Worm (Caenorhabditis elegans) whole organism, L4/young adult: ENCODE results near the gene ZK1248.19.
A peak's percentile ranks its signal among the peaks of the same experiment; 100 is the strongest.

Experiments used
- W03F9.2 ChIP-seq: fragments of 150-350 bp; optimal IDR thresholded peaks from 2 replicates; lab custom pipeline; 2014; ENCODE audit warnings: missing biosample characterization, missing genetic modification characterization
- dao-5 ChIP-seq: sonication (generic microtip); optimal IDR thresholded peaks from 2 replicates; lab custom pipeline; 2016; ENCODE audit warnings: missing genotype, missing genetic modification characterization, moderate library complexity, missing compliant biosample characterization
- him-1 ChIP-seq: sonication (generic microtip); optimal IDR thresholded peaks from 2 replicates; lab custom pipeline; 2016; ENCODE audit warnings: missing genotype, missing genetic modification reagents, missing genetic modification characterization, missing compliant biosample characterization

ZK1248.19 gene

DNA sequence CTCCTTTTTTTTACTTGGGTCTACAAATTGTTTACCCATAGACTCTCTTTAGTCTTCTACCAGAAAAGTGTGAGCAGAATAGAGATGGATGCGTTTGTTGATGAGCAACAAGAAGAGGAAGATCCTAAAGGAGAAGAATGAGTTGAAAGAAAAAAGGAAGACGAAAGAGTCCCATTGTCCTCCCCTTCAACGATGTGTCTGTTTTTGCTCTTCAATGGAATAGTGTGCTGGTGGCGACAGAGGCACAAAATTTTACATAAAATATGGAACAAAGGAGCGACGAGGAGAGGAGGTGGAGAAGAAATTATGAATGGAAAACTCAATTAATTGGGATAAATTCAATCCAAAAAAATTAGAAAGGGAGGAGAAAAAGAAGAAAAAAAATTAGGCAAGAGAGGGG lies 21.4 kb upstream of the ZK1248.19 start:
- TF ChIP-seq dao-5 (tag; lab: Kevin White, UChicago) (no peak), W03F9.2 (tag; lab: Kevin White, UChicago) (no peak), him-1 (tag; lab: Kevin White, UChicago) (no peak)

ce11 chrII:5858322-5858721 lies 19.1 kb upstream of the ZK1248.19 start, which contains the start of gene F55C12.4:
Gene F55C12.4 (minus strand): TSS chrII:5858422.
- TF ChIP-seq dao-5 (tag; lab: Kevin White, UChicago), result no peak

ce11 chrII:5854122-5854521 lies 14.9 kb upstream of the ZK1248.19 start, which contains the start of gene H41C03.1:
Gene H41C03.1 (plus strand): TSS chrII:5854422.
- TF ChIP-seq dao-5 (tag; lab: Kevin White, UChicago) (no peak), him-1 (tag; lab: Kevin White, UChicago) (no peak), W03F9.2 (tag; lab: Kevin White, UChicago) (no peak)

DNA sequence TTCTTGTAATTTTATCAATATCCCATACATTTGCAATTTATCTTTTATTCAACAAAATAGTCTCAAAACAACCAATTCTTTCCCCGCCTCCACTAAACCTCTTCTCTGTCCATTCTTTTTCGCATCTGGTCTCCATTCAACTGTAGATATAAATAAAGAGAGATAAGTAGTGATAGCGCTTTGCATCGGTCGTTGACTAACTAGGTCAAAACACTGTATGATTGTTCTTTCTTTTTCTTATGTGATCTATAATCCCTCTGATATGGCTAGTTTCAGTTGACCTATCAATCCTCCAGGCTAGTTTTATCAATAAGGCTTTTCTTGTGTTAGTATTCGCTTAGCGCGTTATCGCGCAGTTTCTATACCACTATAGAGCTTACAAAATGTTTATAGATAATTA lies 14.0 kb upstream of the ZK1248.19 start:
- TF ChIP-seq him-1 (tag; lab: Kevin White, UChicago), result no peak
- TF ChIP-seq dao-5 (tag; lab: Kevin White, UChicago), result no peak
- no peak for TF ChIP-seq W03F9.2 (tag; lab: Kevin White, UChicago)

DNA sequence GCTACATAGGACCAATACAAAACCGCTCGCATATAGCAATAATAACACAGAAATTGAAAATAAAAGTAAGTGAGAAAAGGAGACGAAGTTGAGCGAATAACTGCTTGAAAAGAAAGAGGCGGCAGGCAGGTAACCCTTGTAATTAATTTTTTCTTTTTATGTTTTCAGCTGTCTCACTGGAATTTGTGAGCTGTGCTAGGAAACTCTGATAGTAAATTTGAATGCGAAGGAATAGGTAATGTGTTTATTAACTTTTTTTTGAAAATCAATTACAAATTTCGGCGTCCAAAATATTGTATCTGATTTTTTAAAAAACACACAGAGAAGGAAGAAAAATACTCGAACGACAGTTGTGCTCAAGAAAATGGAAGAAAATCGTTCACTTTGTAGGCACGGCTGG lies 12.8 kb upstream of the ZK1248.19 start, which contains the start of gene H41C03.2:
Gene H41C03.2, minus strand, starts transcription at position 101 of the 400 bp plus-strand sequence.
- TF ChIP-seq W03F9.2 (tag; lab: Kevin White, UChicago) (no peak), dao-5 (tag; lab: Kevin White, UChicago) (no peak), him-1 (tag; lab: Kevin White, UChicago) (no peak)

- TF ChIP-seq dao-5 (tag; lab: Kevin White, UChicago) (no peak), W03F9.2 (tag; lab: Kevin White, UChicago) (no peak), him-1 (tag; lab: Kevin White, UChicago) (no peak)
Observed at ce11 chrII:5846181-5846580, 7.0 kb upstream of the ZK1248.19 start.

DNA sequence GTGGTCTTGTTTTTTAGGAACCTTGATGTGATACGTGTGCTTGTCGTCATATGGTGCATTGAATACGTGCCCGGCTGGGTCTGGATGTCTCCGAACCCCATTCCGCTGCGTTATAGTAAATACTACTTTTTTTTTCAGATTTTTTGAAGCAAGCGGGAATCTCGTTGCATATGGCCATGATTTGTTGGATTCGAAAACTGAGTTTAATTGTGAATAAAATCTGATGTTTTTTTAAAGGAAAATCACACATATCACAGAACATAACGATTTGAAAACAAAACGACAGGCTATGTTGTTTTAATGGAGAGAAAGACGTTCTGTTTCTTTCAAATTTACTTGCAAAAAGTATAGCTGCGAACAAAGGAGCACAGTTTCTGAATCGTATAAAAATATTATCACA lies 6.2 kb upstream of the ZK1248.19 start, which contains the start of the genes ZK1248.17 and H41C03.3:
Gene ZK1248.17, minus strand, starts transcription at position 101 of the 400 bp plus-strand sequence.
Gene H41C03.3, plus strand, starts transcription at position 337 of the 400 bp plus-strand sequence.
- TF ChIP-seq W03F9.2 (tag; lab: Kevin White, UChicago), result no peak
- no peak for TF ChIP-seq dao-5 (tag; lab: Kevin White, UChicago)

DNA sequence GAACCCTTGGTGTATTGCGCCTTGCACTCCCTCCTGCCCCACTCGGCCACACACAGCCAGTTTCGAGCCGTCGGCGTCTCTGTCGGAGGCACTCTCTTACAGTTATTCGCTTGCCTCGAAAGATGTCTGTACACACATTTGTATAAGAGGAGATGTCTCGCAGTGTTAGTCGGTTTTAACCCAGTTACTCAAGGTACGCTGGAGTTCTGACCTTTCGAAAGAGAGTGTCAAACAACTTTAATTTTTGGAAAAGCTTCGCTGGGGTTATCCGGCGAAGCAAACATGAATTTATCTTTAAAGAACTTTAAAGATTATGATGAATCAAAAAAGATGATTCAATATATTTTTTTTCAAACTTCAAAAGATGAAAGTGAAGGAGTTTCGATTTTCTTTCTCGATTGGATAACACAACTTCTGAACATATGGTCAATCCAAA lies 5.5 kb upstream of the ZK1248.19 start:
- TF ChIP-seq dao-5 (tag; lab: Kevin White, UChicago) (peak; percentile 92), W03F9.2 (tag; lab: Kevin White, UChicago) (peak; percentile 97), him-1 (tag; lab: Kevin White, UChicago) (peak; percentile 99)

ce11 chrII:5841866-5842265 lies 2.7 kb upstream of the ZK1248.19 start, which contains the start of gene nep-25:
Gene nep-25 (plus strand): TSS chrII:5842240.
- TF ChIP-seq W03F9.2 (tag; lab: Kevin White, UChicago) (no peak), dao-5 (tag; lab: Kevin White, UChicago) (no peak), him-1 (tag; lab: Kevin White, UChicago) (no peak)

DNA sequence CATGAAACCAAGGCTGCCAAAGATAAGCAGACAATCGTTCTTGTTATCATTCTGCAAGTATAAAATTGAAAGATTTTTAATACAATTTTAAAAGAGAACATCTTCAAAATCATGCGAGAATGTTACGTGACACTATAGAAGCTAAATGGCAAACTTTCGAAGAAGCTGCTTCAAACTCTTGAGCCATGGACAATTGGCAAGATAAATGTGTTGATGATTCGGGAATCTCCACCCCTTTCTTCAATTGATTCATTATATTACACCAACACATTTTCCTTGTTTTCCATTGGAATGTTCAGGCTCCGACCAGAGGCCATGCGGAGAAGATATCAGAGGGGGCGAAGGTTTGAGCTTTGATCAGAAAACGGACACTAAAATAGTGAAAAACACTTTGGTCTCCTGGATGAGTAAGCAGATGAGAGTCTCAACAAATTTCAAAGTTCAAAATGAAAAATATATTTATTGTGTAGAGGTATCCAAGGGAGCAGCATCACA lies 1.9 kb upstream of the ZK1248.19 start, which contains the start of gene lec-5:
Gene lec-5, minus strand, starts transcription at position 51 of the 495 bp plus-strand sequence.
- no peak for TF ChIP-seq dao-5 (tag; lab: Kevin White, UChicago)
- no peak for TF ChIP-seq W03F9.2 (tag; lab: Kevin White, UChicago)
- no peak for TF ChIP-seq him-1 (tag; lab: Kevin White, UChicago)

DNA sequence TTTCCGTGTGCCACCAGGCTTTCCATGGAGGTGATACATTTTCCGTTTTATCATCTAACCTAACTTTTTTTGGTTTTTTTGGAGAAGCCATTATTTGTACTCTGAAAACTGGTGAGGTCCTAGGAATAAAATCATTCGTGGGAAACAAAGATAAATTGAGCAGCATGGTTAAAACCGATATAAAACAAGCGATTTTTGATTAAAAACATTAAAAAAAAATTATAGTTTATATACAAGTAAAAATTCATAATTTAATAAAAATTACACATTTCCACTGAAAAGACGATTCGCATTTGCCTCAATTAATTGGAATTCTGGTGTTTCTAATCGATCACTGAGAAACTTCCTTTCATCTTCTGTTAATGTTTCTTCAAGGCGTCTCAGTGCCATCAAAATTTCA lies 761 bp downstream of the ZK1248.19 start, which contains the start of gene ZK1248.15:
Gene ZK1248.15, minus strand, starts transcription at position 101 of the 400 bp plus-strand sequence.
- no peak for TF ChIP-seq W03F9.2 (tag; lab: Kevin White, UChicago)
- no peak for TF ChIP-seq him-1 (tag; lab: Kevin White, UChicago)
- TF ChIP-seq dao-5 (tag; lab: Kevin White, UChicago), result no peak

ce11 chrII:5836153-5836719 lies 3.0 kb downstream of the ZK1248.19 start, which contains the start of gene fzo-1:
Gene fzo-1 (minus strand): TSS chrII:5836203.
- TF ChIP-seq him-1 (tag; lab: Kevin White, UChicago) (no peak), W03F9.2 (tag; lab: Kevin White, UChicago) (peak; percentile 34), dao-5 (tag; lab: Kevin White, UChicago) (no peak)

DNA sequence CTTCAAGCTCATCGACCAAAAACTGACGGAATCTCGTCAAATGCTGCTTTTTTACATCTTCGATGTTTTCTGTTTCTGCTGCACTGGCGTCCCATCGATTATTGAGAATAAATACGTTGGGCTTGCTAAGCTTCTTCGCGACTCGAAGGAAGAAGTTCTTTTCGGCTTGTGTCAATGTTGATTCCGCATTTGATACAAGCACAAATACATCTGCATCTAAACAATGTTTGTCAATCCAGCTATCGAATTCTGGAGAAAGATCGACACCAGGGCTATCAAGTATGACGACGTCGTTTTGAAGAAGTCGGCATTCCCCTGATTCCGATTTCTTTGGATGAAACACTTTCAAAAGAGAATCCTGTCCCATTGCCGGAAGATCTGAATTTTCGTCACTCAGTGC lies 4.1 kb downstream of the ZK1248.19 start:
- TF ChIP-seq W03F9.2 (tag; lab: Kevin White, UChicago) (no peak), dao-5 (tag; lab: Kevin White, UChicago) (no peak), him-1 (tag; lab: Kevin White, UChicago) (no peak)
